Fruit fly (Drosophila melanogaster): ENCODE measurements around the gene Sam-S.
A peak's percentile ranks its signal among the peaks of the same experiment; 100 is the strongest.

The Sam-S gene

dm6 chr2L:136747-137709 lies 30.3 kb downstream of the Sam-S start:
- TF ChIP-seq CG15710 (tag; optimal IDR thresholded peaks at IDR 0.05): no peak
- peak; percentile 40 for TF ChIP-seq Snoo (tag; optimal IDR thresholded peaks at IDR 0.05)
- TF ChIP-seq Pif1B (GFP tag; optimal IDR thresholded peaks at IDR 0.05): no peak
- TF ChIP-seq EcR (GFP tag; optimal IDR thresholded peaks at IDR 0.05): peak; percentile 14
- no peak for TF ChIP-seq CG17806 (tag; optimal IDR thresholded peaks at IDR 0.05)
- no peak for TF ChIP-seq Pif1A (GFP tag; optimal IDR thresholded peaks at IDR 0.05)

dm6 chr2L:138063-138462 lies 31.4 kb downstream of the Sam-S start:
- TF ChIP-seq EcR (GFP tag; optimal IDR thresholded peaks at IDR 0.05) (no peak), CG4496 (GFP tag; IDR thresholded peaks at IDR 0.05) (no peak), CG34367 (tag; optimal IDR thresholded peaks at IDR 0.05) (no peak), rn (GFP tag; IDR thresholded peaks at IDR 0.05) (no peak), Pif1A (GFP tag; optimal IDR thresholded peaks at IDR 0.05) (no peak), CG12605 (GFP tag; IDR thresholded peaks at IDR 0.05) (no peak), CG32121 (GFP tag; IDR thresholded peaks at IDR 0.05) (no peak), CG8301 (tag; optimal IDR thresholded peaks at IDR 0.05) (no peak), CG15710 (tag; optimal IDR thresholded peaks at IDR 0.05) (no peak), Snoo (tag; optimal IDR thresholded peaks at IDR 0.05) (no peak), CG17806 (tag; optimal IDR thresholded peaks at IDR 0.05) (no peak), CG13204 (GFP tag; optimal IDR thresholded peaks at IDR 0.05) (no peak), Pif1B (GFP tag; optimal IDR thresholded peaks at IDR 0.05) (no peak), fd96Ca (GFP tag; IDR thresholded peaks at IDR 0.05) (no peak), CG9948 (tag; optimal IDR thresholded peaks at IDR 0.05) (no peak), D1 (tag; optimal IDR thresholded peaks at IDR 0.05) (no peak), CG14655 (GFP tag; optimal IDR thresholded peaks at IDR 0.05) (no peak)

DNA sequence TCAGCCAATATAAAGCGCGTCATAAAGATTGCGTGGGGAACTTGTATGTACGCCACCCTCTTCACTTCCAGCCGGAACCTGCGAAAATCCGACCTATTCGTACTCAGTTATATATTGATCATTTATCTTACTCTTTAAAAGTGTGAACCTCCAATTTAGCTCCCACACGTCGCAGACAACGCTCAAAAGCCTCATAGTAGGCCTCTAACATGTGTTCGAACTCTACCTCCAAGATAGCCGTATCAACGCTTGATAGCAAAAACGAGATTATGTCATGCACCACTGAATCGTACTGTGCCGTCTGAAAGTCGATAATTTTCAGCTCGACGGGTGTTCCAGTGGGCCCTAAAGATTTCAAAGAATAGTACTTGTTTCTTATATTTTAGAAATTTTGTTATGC lies 32.9 kb downstream of the Sam-S start:
- TF ChIP-seq CG8159 (tag; optimal IDR thresholded peaks at IDR 0.05): no peak
- no peak for TF ChIP-seq CG14655 (GFP tag; optimal IDR thresholded peaks at IDR 0.05)
- no peak for TF ChIP-seq Pif1A (GFP tag; optimal IDR thresholded peaks at IDR 0.05)
- TF ChIP-seq CG13204 (GFP tag; optimal IDR thresholded peaks at IDR 0.05): no peak
- TF ChIP-seq EcR (GFP tag; optimal IDR thresholded peaks at IDR 0.05): no peak
- no peak for TF ChIP-seq rn (GFP tag; IDR thresholded peaks at IDR 0.05)
- no peak for TF ChIP-seq CG34367 (tag; optimal IDR thresholded peaks at IDR 0.05)
- no peak for TF ChIP-seq D1 (tag; optimal IDR thresholded peaks at IDR 0.05)
- TF ChIP-seq fd96Ca (GFP tag; IDR thresholded peaks at IDR 0.05): no peak
- no peak for TF ChIP-seq CG17806 (tag; optimal IDR thresholded peaks at IDR 0.05)
- TF ChIP-seq gl (tag; optimal IDR thresholded peaks at IDR 0.05): no peak
- no peak for TF ChIP-seq Ets98B (GFP tag; IDR thresholded peaks at IDR 0.05)

- no peak for TF ChIP-seq Snoo (tag; optimal IDR thresholded peaks at IDR 0.05)
- TF ChIP-seq Pif1B (GFP tag; optimal IDR thresholded peaks at IDR 0.05): no peak
- TF ChIP-seq CG32121 (GFP tag; IDR thresholded peaks at IDR 0.05): no peak
- no peak for TF ChIP-seq CG15710 (tag; optimal IDR thresholded peaks at IDR 0.05)
- no peak for TF ChIP-seq CG14655 (GFP tag; optimal IDR thresholded peaks at IDR 0.05)
- no peak for TF ChIP-seq CG8159 (tag; optimal IDR thresholded peaks at IDR 0.05)
- TF ChIP-seq CG12605 (GFP tag; IDR thresholded peaks at IDR 0.05): no peak
- no peak for TF ChIP-seq D1 (tag; optimal IDR thresholded peaks at IDR 0.05)
- TF ChIP-seq CG17806 (tag; optimal IDR thresholded peaks at IDR 0.05): no peak
- no peak for TF ChIP-seq Pif1A (GFP tag; optimal IDR thresholded peaks at IDR 0.05)
- TF ChIP-seq CG9948 (tag; optimal IDR thresholded peaks at IDR 0.05): no peak
- no peak for TF ChIP-seq CG13204 (GFP tag; optimal IDR thresholded peaks at IDR 0.05)
- TF ChIP-seq EcR (GFP tag; optimal IDR thresholded peaks at IDR 0.05): no peak
Measured at dm6 chr2L:140849-141248, 34.1 kb downstream of the Sam-S start, which contains the start of the genes CG31975 and ovm. Gene CG31975, minus strand, starts transcription at chr2L:140992. Gene ovm, minus strand, starts transcription at chr2L:140992.

DNA sequence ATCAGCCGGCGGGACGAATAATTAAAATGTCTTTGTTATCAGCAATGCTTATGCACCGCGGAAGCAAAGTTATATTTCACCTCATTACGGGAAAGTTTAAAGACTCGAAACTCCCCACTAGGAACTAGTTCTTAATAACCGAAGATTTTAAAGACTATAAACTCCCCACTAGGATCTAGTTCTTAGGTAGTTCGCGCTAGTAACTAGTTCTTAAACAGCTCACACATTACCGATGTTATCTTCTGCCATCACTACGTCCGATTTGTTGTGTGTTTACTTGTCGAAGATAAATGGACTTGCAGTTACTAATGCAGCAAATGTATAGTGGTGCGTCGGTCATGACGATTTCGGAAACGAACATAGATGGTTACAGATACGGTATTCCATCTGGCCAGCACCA lies 36.4 kb downstream of the Sam-S start, which contains the start of the genes CG31974 and CG11454:
Gene CG31974 (minus strand): TSS at position 4 of the 400 bp plus-strand sequence.
Gene CG11454 (plus strand): TSS at position 236 of the 400 bp plus-strand sequence.
- no peak for TF ChIP-seq gl (tag; optimal IDR thresholded peaks at IDR 0.05)
- no peak for TF ChIP-seq CG12605 (GFP tag; IDR thresholded peaks at IDR 0.05)
- peak; percentile 6; the same call in 1 of the 2 replicates for TF ChIP-seq Ets98B (GFP tag; IDR thresholded peaks at IDR 0.05)
- peak; percentile 7 for TF ChIP-seq EcR (GFP tag; optimal IDR thresholded peaks at IDR 0.05)
- no peak for TF ChIP-seq CG8159 (tag; optimal IDR thresholded peaks at IDR 0.05)

- TF ChIP-seq EcR (GFP tag; optimal IDR thresholded peaks at IDR 0.05): no peak
- TF ChIP-seq CG4496 (GFP tag; IDR thresholded peaks at IDR 0.05): no peak
- TF ChIP-seq gl (tag; optimal IDR thresholded peaks at IDR 0.05): no peak
- TF ChIP-seq CG17806 (tag; optimal IDR thresholded peaks at IDR 0.05): no peak
- no peak for TF ChIP-seq Snoo (tag; optimal IDR thresholded peaks at IDR 0.05)
- no peak for TF ChIP-seq Ets98B (GFP tag; IDR thresholded peaks at IDR 0.05)
- no peak for TF ChIP-seq Pif1B (GFP tag; optimal IDR thresholded peaks at IDR 0.05)
- no peak for TF ChIP-seq Pif1A (GFP tag; optimal IDR thresholded peaks at IDR 0.05)
- no peak for TF ChIP-seq D1 (tag; optimal IDR thresholded peaks at IDR 0.05)
- TF ChIP-seq CG8159 (tag; optimal IDR thresholded peaks at IDR 0.05): no peak
- TF ChIP-seq rn (GFP tag; IDR thresholded peaks at IDR 0.05): no peak
- no peak for TF ChIP-seq fd96Ca (GFP tag; IDR thresholded peaks at IDR 0.05)
- no peak for TF ChIP-seq CG34367 (tag; optimal IDR thresholded peaks at IDR 0.05)
- no peak for TF ChIP-seq CG32121 (GFP tag; IDR thresholded peaks at IDR 0.05)
Measured at dm6 chr2L:146503-146902, 39.8 kb downstream of the Sam-S start.

All from whole organism, pupa.